Fruit fly (Drosophila melanogaster): ENCODE measurements around the gene CG6178.

dm6 chr3R:24204022-24204421 is 51.9 kb downstream of the CG6178 start:
- TF ChIP-seq CG8478 (optimal IDR thresholded peaks at IDR 0.05) (no peak), CTCF (optimal IDR thresholded peaks at IDR 0.05) (no peak)

Data from S2 (cell line).